Fruit fly (Drosophila melanogaster) whole organism, prepupa: ENCODE results near the gene CG32052.

Experiments used
- CG11294 ChIP-seq: fragments of 200-800 bp; sonication (Bioruptor generic); IDR thresholded peaks from 2 replicates; pipeline ENCODE4 v1.3.6; 2022; ENCODE audit warnings: missing biosample characterization, missing genetic modification characterization
- CG16779 ChIP-seq: fragments of 200-800 bp; sonication (Bioruptor generic); optimal IDR thresholded peaks from 3 replicates; lab custom pipeline; 2017; ENCODE audit warnings: missing biosample characterization, mild to moderate bottlenecking, missing genetic modification characterization
- CG31627 ChIP-seq: fragments of 200-800 bp; sonication (Bioruptor generic); optimal IDR thresholded peaks from 3 replicates; lab custom pipeline; 2016; ENCODE audit warnings: missing biosample characterization, missing genetic modification characterization
- CG4318 ChIP-seq: fragments of 200-800 bp; sonication (Bioruptor generic); optimal IDR thresholded peaks from 3 replicates; lab custom pipeline; 2017; ENCODE audit warnings: missing biosample characterization, mild to moderate bottlenecking, missing genetic modification characterization
- Eip75B ChIP-seq: fragments of 200-800 bp; sonication (Bioruptor generic); optimal IDR thresholded peaks from 3 replicates; lab custom pipeline; 2016; ENCODE audit warnings: missing biosample characterization, missing genetic modification characterization
- Gug ChIP-seq: fragments of 200-800 bp; sonication (Bioruptor generic); IDR thresholded peaks from 2 replicates; pipeline ENCODE4 v1.3.6; 2022; ENCODE audit warnings: missing biosample characterization, missing genetic modification characterization
- Hr38 ChIP-seq: sonication (Bioruptor generic); optimal IDR thresholded peaks from 2 replicates; lab custom pipeline; 2016; ENCODE audit warnings: missing biosample characterization, missing genetic modification characterization
- Hr39 ChIP-seq: fragments of 200-800 bp; sonication (Bioruptor generic); optimal IDR thresholded peaks from 2 replicates; lab custom pipeline; 2016; ENCODE audit warnings: missing biosample characterization, missing genetic modification characterization
- Hr4 ChIP-seq: fragments of 200-800 bp; sonication (Bioruptor generic); optimal IDR thresholded peaks from 3 replicates; lab custom pipeline; 2016; ENCODE audit warnings: missing biosample characterization, missing genetic modification characterization
- Lpt ChIP-seq: fragments of 200-800 bp; sonication (Bioruptor generic); optimal IDR thresholded peaks from 3 replicates; lab custom pipeline; 2016; ENCODE audit warnings: missing biosample characterization, missing genetic modification characterization
- cyc ChIP-seq: fragments of 200-800 bp; sonication (Bioruptor generic); optimal IDR thresholded peaks from 3 replicates; lab custom pipeline; 2016; ENCODE audit warnings: missing biosample characterization, missing genetic modification characterization
- lz ChIP-seq: fragments of 200-800 bp; sonication (Bioruptor generic); optimal IDR thresholded peaks from 3 replicates; lab custom pipeline; 2016; ENCODE audit warnings: missing biosample characterization, missing genetic modification characterization
- spab ChIP-seq: fragments of 200-800 bp; sonication (Bioruptor generic); optimal IDR thresholded peaks from 2 replicates; lab custom pipeline; 2017; ENCODE audit warnings: missing biosample characterization, mild to moderate bottlenecking, missing genetic modification characterization, missing genetic modification reagents

DNA sequence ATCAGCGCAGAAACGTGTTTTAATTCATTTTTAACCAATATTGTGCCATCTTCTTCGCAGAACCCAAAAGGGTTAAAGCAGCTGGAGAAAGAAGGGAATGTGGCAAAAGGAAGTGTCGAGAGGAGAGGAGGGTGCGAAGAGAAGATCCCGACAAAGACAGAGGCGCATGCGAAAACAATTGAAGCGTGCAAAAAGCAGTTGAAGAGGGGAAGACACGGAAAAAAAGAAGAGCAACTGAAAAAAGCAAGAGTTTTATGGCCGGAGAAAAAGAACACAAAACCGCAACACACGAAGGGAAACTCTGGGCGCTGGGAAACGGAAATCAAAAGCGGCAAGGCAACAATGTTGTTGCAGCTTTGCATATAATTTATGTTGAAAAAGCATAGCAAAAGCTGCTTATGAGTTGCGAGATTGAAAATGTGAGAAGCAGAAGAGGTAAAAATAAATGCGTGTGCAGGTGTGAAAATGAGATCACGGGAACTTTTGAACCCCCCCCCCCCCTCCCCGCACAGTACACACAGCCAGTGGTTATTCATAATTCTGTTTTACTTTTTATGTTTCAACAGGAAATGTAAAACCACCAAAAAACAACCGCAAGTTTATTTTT, 66.4 kb downstream of the CG32052 start:
- TF ChIP-seq Hr4 (GFP tag; lab: Kevin White, UChicago) = no peak
- TF ChIP-seq CG11294 = no peak
- no peak for TF ChIP-seq Lpt (GFP tag; lab: Kevin White, UChicago)
- no peak for TF ChIP-seq lz (GFP tag; lab: Kevin White, UChicago)
- TF ChIP-seq Hr38 (GFP tag; lab: Kevin White, UChicago) = no peak
- TF ChIP-seq CG16779 (tag; lab: Kevin White, UChicago) = no peak
- TF ChIP-seq cyc (GFP tag; lab: Kevin White, UChicago) = no peak
- no peak for TF ChIP-seq Hr39 (GFP tag; lab: Kevin White, UChicago)
- no peak for TF ChIP-seq CG4318
- TF ChIP-seq spab (GFP tag; lab: Kevin White, UChicago) = no peak
- no peak for TF ChIP-seq Eip75B
- no peak for TF ChIP-seq Gug (GFP tag; lab: Robert Waterston, UW)
- no peak for TF ChIP-seq CG31627
